Fruit fly (Drosophila melanogaster): Measurements from ENCODE around the gene CG13962.

CG13962 gene

dm6 chr2L:19791321-19792281 is 22.7 kb downstream of the CG13962 start, which contains the start of the genes CdGAPr and CG10466:
CdGAPr (minus strand) TSS chr2L:19791882.
CG10466 (plus strand) TSS chr2L:19792104.
- TF ChIP-seq Eip78C (GFP tag) (peak; percentile 72), CG4318 (GFP tag; optimal IDR thresholded peaks at IDR 0.05) (no peak), dsx (GFP tag; optimal IDR thresholded peaks at IDR 0.05; ENCODE audit: poor library complexity, severe bottlenecking) (peak; percentile 10), Sox15 (GFP tag; optimal IDR thresholded peaks at IDR 0.05) (no peak), Ets21C (GFP tag; optimal IDR thresholded peaks at IDR 0.05) (no peak), net (GFP tag; optimal IDR thresholded peaks at IDR 0.05) (peak; percentile 24), CG10669 (GFP tag; optimal IDR thresholded peaks at IDR 0.05) (no peak), CG11762 (GFP tag; optimal IDR thresholded peaks at IDR 0.05; ENCODE audit: insufficient read depth) (no peak), Hr4 (GFP tag; optimal IDR thresholded peaks at IDR 0.05) (no peak), Gug (GFP tag; IDR thresholded peaks at IDR 0.05) (no peak), CG9139 (GFP tag; optimal IDR thresholded peaks at IDR 0.05) (no peak), CG11902 (GFP tag; optimal IDR thresholded peaks at IDR 0.05) (no peak), CG6792 (GFP tag; optimal IDR thresholded peaks at IDR 0.05) (no peak), Eip93F (GFP tag; optimal IDR thresholded peaks at IDR 0.05) (no peak), CG1621 (tag; optimal IDR thresholded peaks at IDR 0.05) (no peak), vri (GFP tag; optimal IDR thresholded peaks at IDR 0.05) (peak; percentile 57), CG3032 (tag; optimal IDR thresholded peaks at IDR 0.05) (no peak), CG3919 (GFP tag; optimal IDR thresholded peaks at IDR 0.05) (peak; percentile 27), Sox14 (GFP tag; optimal IDR thresholded peaks at IDR 0.05) (no peak), dac (GFP tag; optimal IDR thresholded peaks at IDR 0.05) (no peak), CG16779 (tag; optimal IDR thresholded peaks at IDR 0.05) (peak; percentile 8), topi (GFP tag; optimal IDR thresholded peaks at IDR 0.05) (peak; percentile 21), CG11294 (GFP tag; IDR thresholded peaks at IDR 0.05) (no peak), CG6276 (GFP tag; optimal IDR thresholded peaks at IDR 0.05) (no peak), fd85E (GFP tag; optimal IDR thresholded peaks at IDR 0.05) (peak; percentile 21), fd59A (GFP tag; optimal IDR thresholded peaks at IDR 0.05) (no peak), CG31627 (GFP tag; optimal IDR thresholded peaks at IDR 0.05) (no peak), cyc (GFP tag; optimal IDR thresholded peaks at IDR 0.05) (no peak), fkh (GFP tag; optimal IDR thresholded peaks at IDR 0.05) (peak; percentile 72), ss (GFP tag; optimal IDR thresholded peaks at IDR 0.05) (peak; percentile 26 to 33), Smox (GFP tag; optimal IDR thresholded peaks at IDR 0.05) (peak; percentile 11), achi (GFP tag; optimal IDR thresholded peaks at IDR 0.05) (no peak), Sox102F (GFP tag; optimal IDR thresholded peaks at IDR 0.05) (peak; percentile 27), CG15336 (GFP tag; IDR thresholded peaks at IDR 0.05) (no peak), Eip75B (GFP tag; optimal IDR thresholded peaks at IDR 0.05) (no peak)

- TF ChIP-seq Eip75B (GFP tag; optimal IDR thresholded peaks at IDR 0.05) = peak; percentile 22
- TF ChIP-seq svp (GFP tag) = peak; percentile 7
- peak; percentile 16 for TF ChIP-seq topi (GFP tag; optimal IDR thresholded peaks at IDR 0.05)
- no peak for TF ChIP-seq CG8119 (GFP tag; IDR thresholded peaks at IDR 0.05)
- no peak for TF ChIP-seq fkh (GFP tag; optimal IDR thresholded peaks at IDR 0.05)
- TF ChIP-seq CG1621 (tag; optimal IDR thresholded peaks at IDR 0.05) = no peak
- no peak for TF ChIP-seq acj6 (GFP tag; optimal IDR thresholded peaks at IDR 0.05)
- TF ChIP-seq Sox15 (GFP tag; optimal IDR thresholded peaks at IDR 0.05) = peak; percentile 3
- TF ChIP-seq CG11762 (GFP tag; optimal IDR thresholded peaks at IDR 0.05; ENCODE audit: insufficient read depth) = no peak
- TF ChIP-seq Eip93F (GFP tag; optimal IDR thresholded peaks at IDR 0.05) = no peak
- TF ChIP-seq CG6276 (GFP tag; optimal IDR thresholded peaks at IDR 0.05) = peak; percentile 17
- TF ChIP-seq Ets21C (GFP tag; optimal IDR thresholded peaks at IDR 0.05) = no peak
- TF ChIP-seq CG8319 (GFP tag; optimal IDR thresholded peaks at IDR 0.05) = no peak
- TF ChIP-seq vri (GFP tag; optimal IDR thresholded peaks at IDR 0.05) = no peak
- TF ChIP-seq CG4318 (GFP tag; optimal IDR thresholded peaks at IDR 0.05) = peak; percentile 4
- TF ChIP-seq esn (GFP tag; optimal IDR thresholded peaks at IDR 0.05) = peak; percentile 45
- peak; percentile 1 for TF ChIP-seq CG3919 (GFP tag; optimal IDR thresholded peaks at IDR 0.05)
- no peak for TF ChIP-seq CG7368 (GFP tag; optimal IDR thresholded peaks at IDR 0.05)
- TF ChIP-seq CG3032 (tag; optimal IDR thresholded peaks at IDR 0.05) = peak; percentile 19
- no peak for TF ChIP-seq Hr39 (GFP tag; optimal IDR thresholded peaks at IDR 0.05)
- TF ChIP-seq CG6792 (GFP tag; optimal IDR thresholded peaks at IDR 0.05) = no peak
- no peak for TF ChIP-seq CG9139 (GFP tag; optimal IDR thresholded peaks at IDR 0.05)
- peak; percentile 81 for TF ChIP-seq Eip78C (GFP tag)
- TF ChIP-seq CG31627 (GFP tag; optimal IDR thresholded peaks at IDR 0.05) = no peak
- no peak for TF ChIP-seq Lpt (GFP tag; optimal IDR thresholded peaks at IDR 0.05)
- TF ChIP-seq spab (GFP tag; optimal IDR thresholded peaks at IDR 0.05) = peak; percentile 1
- 0 out of 3 replicates have a peak, but pooled peaks have one; percentile 37 for TF ChIP-seq eg (GFP tag; IDR thresholded peaks at IDR 0.05)
Measured at dm6 chr2L:19790553-19791320, 23.6 kb downstream of the CG13962 start.

Data from whole organism, prepupa.